Worm (Caenorhabditis elegans) whole organism, L3 larva: ENCODE results near the gene col-138.

ENCODE experiments used
- aly-2 ChIP-seq: fragments of 150-350 bp; optimal IDR thresholded peaks from 2 replicates; lab custom pipeline; 2014; ENCODE audit warnings: missing biosample characterization, missing genetic modification characterization
- ceh-28 ChIP-seq: fragments of 150-350 bp; optimal IDR thresholded peaks from 2 replicates; lab custom pipeline; 2014; ENCODE audit warnings: missing biosample characterization, missing genetic modification reagents, missing genetic modification characterization
- ceh-82 ChIP-seq: fragments of 150-350 bp; optimal IDR thresholded peaks from 2 replicates; lab custom pipeline; 2014; ENCODE audit warnings: missing biosample characterization, missing genetic modification characterization
- fkh-10 ChIP-seq: sonication (generic microtip); optimal IDR thresholded peaks from 2 replicates; lab custom pipeline; 2017; ENCODE audit warnings: missing biosample characterization, missing genetic modification reagents, missing genetic modification characterization
- pha-4 ChIP-seq: fragments of 150-350 bp; optimal IDR thresholded peaks from 2 replicates; lab custom pipeline; 2014; ENCODE audit warnings: missing biosample characterization, missing genetic modification reagents, missing genetic modification characterization
- sea-2 ChIP-seq: fragments of 150-350 bp; sonication (generic microtip); optimal IDR thresholded peaks from 4 replicates; lab custom pipeline; 2014; ENCODE audit warnings: missing biosample characterization, missing genetic modification reagents, missing genetic modification characterization
- unc-62 ChIP-seq: fragments of 150-350 bp; sonication (generic microtip); optimal IDR thresholded peaks from 4 replicates; lab custom pipeline; 2014; ENCODE audit warnings: missing biosample characterization, missing genetic modification reagents, missing genetic modification characterization

DNA sequence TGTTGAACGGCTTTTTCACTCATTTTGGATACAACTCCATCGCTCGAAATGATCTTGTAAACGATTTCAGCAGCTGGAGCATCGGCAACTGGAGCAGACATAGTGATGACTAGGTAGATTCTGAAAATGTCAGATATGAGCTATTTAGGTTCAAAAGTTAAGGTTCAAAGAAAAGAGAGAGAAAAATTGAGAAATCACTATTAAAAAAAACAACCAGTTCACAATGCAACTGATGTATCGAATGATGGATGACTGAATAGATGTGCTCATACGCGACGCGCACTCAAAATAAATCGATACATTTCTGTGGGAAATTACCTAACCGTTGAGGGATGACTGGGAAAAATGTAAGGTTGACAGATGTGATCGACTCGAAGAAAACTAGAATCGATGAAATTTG lies 21.0 kb downstream of the col-138 start, which contains the start of gene skr-13:
- TF ChIP-seq fkh-10 (GFP tag; lab: Kevin White, UChicago) (no peak), unc-62 (GFP tag; lab: Kevin White, UChicago) (no peak), pha-4 (tag; lab: Kevin White, UChicago) (no peak), sea-2 (GFP tag; lab: Kevin White, UChicago) (no peak), ceh-28 (tag; lab: Kevin White, UChicago) (no peak), aly-2 (tag; lab: Kevin White, UChicago) (no peak), ceh-82 (no peak)
